Fruit fly (Drosophila melanogaster) whole organism, embryonic: ENCODE data around the gene fne.

Source experiments
- Adf1 ChIP-seq: fragments of 200-800 bp; sonication (Bioruptor generic); IDR thresholded peaks from 2 replicates; pipeline ENCODE4 v1.3.6; 2022; ENCODE audit warnings: missing biosample characterization, missing genetic modification characterization
- Aef1 ChIP-seq: fragments of 200-800 bp; sonication (Bioruptor generic); IDR thresholded peaks from 3 replicates; pipeline ENCODE4 v1.3.6; 2022; ENCODE audit warnings: missing biosample characterization, missing genetic modification characterization
- CG10147 ChIP-seq: fragments of 200-800 bp; sonication (Bioruptor generic); optimal IDR thresholded peaks from 2 replicates; lab custom pipeline; 2019; ENCODE audit warnings: missing biosample characterization, mild to moderate bottlenecking, missing genetic modification characterization, moderate library complexity
- CG1024 ChIP-seq: fragments of 200-800 bp; sonication (Bioruptor generic); IDR thresholded peaks from 2 replicates; pipeline ENCODE4 v1.3.6; 2022; ENCODE audit warnings: missing biosample characterization, missing genetic modification characterization
- CG10274 ChIP-seq: fragments of 200-800 bp; sonication (Bioruptor generic); optimal IDR thresholded peaks from 3 replicates; lab custom pipeline; 2017; ENCODE audit warnings: missing biosample characterization, mild to moderate bottlenecking, missing genetic modification characterization
- CG11723 ChIP-seq: fragments of 200-800 bp; sonication (Bioruptor generic); optimal IDR thresholded peaks from 2 replicates; lab custom pipeline; 2017; ENCODE audit warnings: missing biosample characterization, mild to moderate bottlenecking, missing genetic modification characterization
- CG12236 ChIP-seq: fragments of 200-800 bp; sonication (Bioruptor generic); optimal IDR thresholded peaks from 2 replicates; lab custom pipeline; 2016; ENCODE audit warnings: missing biosample characterization, missing genetic modification characterization
- CG12391 ChIP-seq: fragments of 200-800 bp; sonication (Bioruptor generic); optimal IDR thresholded peaks from 3 replicates; lab custom pipeline; 2018; ENCODE audit warnings: missing biosample characterization, mild to moderate bottlenecking, missing genetic modification characterization, moderate library complexity
- CG13424 ChIP-seq: fragments of 200-800 bp; sonication (Bioruptor generic); optimal IDR thresholded peaks from 2 replicates; lab custom pipeline; 2019; ENCODE audit warnings: missing biosample characterization, mild to moderate bottlenecking, missing genetic modification characterization, moderate library complexity
- CG13775 ChIP-seq: fragments of 200-800 bp; sonication (Bioruptor generic); optimal IDR thresholded peaks from 3 replicates; lab custom pipeline; 2017; ENCODE audit warnings: missing biosample characterization, mild to moderate bottlenecking, missing genetic modification characterization
- CG2199 ChIP-seq: fragments of 200-800 bp; sonication (Bioruptor generic); IDR thresholded peaks from 3 replicates; pipeline ENCODE4 v1.3.6; 2022; ENCODE audit warnings: missing biosample characterization, missing genetic modification characterization
- CG4404 ChIP-seq: fragments of 200-800 bp; sonication (Bioruptor generic); IDR thresholded peaks from 2 replicates; pipeline ENCODE4 v1.3.6; 2022; ENCODE audit warnings: missing biosample characterization, missing genetic modification characterization
- CG4424 ChIP-seq: fragments of 200-800 bp; sonication (Bioruptor generic); optimal IDR thresholded peaks from 3 replicates; lab custom pipeline; 2016; ENCODE audit warnings: missing biosample characterization, missing genetic modification characterization
- CG4820 ChIP-seq: fragments of 200-800 bp; sonication (Bioruptor generic); optimal IDR thresholded peaks from 3 replicates; lab custom pipeline; 2016; ENCODE audit warnings: missing biosample characterization, missing genetic modification characterization
- CG7786 ChIP-seq: fragments of 200-800 bp; sonication (Bioruptor generic); optimal IDR thresholded peaks from 2 replicates; lab custom pipeline; 2016; ENCODE audit warnings: missing biosample characterization, missing genetic modification characterization
- CG7963 ChIP-seq: fragments of 200-800 bp; sonication (Bioruptor generic); IDR thresholded peaks from 3 replicates; pipeline ENCODE4 v1.3.6; 2022; ENCODE audit warnings: missing biosample characterization, missing genetic modification characterization; ENCODE audit not compliant: partially characterized antibody
- CG8290 ChIP-seq, 3 experiments: fragments of 200-800 bp; sonication (Bioruptor generic); optimal IDR thresholded peaks; 2 replicates each; lab custom pipeline; 2016 to 2019; ENCODE audit warnings: missing biosample characterization in 3 of 3, missing genetic modification characterization in 3 of 3, mild to moderate bottlenecking in 2 of 3, moderate library complexity in 1 of 3
- CG8359 ChIP-seq: fragments of 200-800 bp; sonication (Bioruptor generic); optimal IDR thresholded peaks from 2 replicates; lab custom pipeline; 2017; ENCODE audit warnings: missing biosample characterization, mild to moderate bottlenecking, missing genetic modification characterization, borderline replicate concordance
- CG8924 ChIP-seq: fragments of 200-800 bp; optimal IDR thresholded peaks from 3 replicates; lab custom pipeline; 2019; ENCODE audit warnings: missing biosample characterization, mild to moderate bottlenecking, missing genetic modification characterization, moderate library complexity
- CG9609 ChIP-seq: fragments of 200-800 bp; sonication (Bioruptor generic); optimal IDR thresholded peaks from 3 replicates; lab custom pipeline; 2016; ENCODE audit warnings: missing biosample characterization, missing genetic modification characterization
- CG9876 ChIP-seq: fragments of 200-800 bp; sonication (Bioruptor generic); optimal IDR thresholded peaks from 2 replicates; lab custom pipeline; 2016; ENCODE audit warnings: missing biosample characterization, missing genetic modification characterization
- CHES-1-like ChIP-seq: fragments of 200-800 bp; sonication (Bioruptor generic); optimal IDR thresholded peaks from 2 replicates; lab custom pipeline; 2016; ENCODE audit warnings: missing biosample characterization, missing genetic modification characterization
- Doc3 ChIP-seq: fragments of 200-800 bp; sonication (Bioruptor generic); IDR thresholded peaks from 3 replicates; pipeline ENCODE4 v1.3.6; 2022; ENCODE audit warnings: missing biosample characterization, missing genetic modification characterization; ENCODE audit not compliant: partially characterized antibody
- Eip74EF ChIP-seq, 2 experiments: fragments of 200-800 bp in 1 of 2; fragments of >200 bp in 1 of 2; sonication (Bioruptor generic) in 1 of 2; optimal IDR thresholded peaks; 2 replicates each; lab custom pipeline; 2017 to 2019; ENCODE audit warnings: missing biosample characterization in 2 of 2, missing genetic modification characterization in 2 of 2, mild to moderate bottlenecking in 1 of 2, moderate library complexity in 1 of 2
- Gsc ChIP-seq: fragments of 200-800 bp; sonication (Bioruptor generic); IDR thresholded peaks from 2 replicates; pipeline ENCODE4 v1.3.6; 2022; ENCODE audit warnings: missing biosample characterization, missing genetic modification characterization
- MBD-R2 ChIP-seq: fragments of 200-800 bp; sonication (Bioruptor generic); IDR thresholded peaks from 2 replicates; pipeline ENCODE4 v1.3.6; 2022; ENCODE audit warnings: missing biosample characterization, missing genetic modification characterization
- Opbp ChIP-seq: fragments of 200-800 bp; sonication (Bioruptor generic); IDR thresholded peaks from 3 replicates; pipeline ENCODE4 v1.3.6; 2022; ENCODE audit warnings: missing biosample characterization, missing genetic modification characterization; ENCODE audit not compliant: partially characterized antibody
- Six4 ChIP-seq: fragments of 200-800 bp; sonication (Bioruptor generic); optimal IDR thresholded peaks from 2 replicates; lab custom pipeline; 2016; ENCODE audit warnings: missing biosample characterization, missing genetic modification characterization
- Sox100B ChIP-seq: fragments of 200-800 bp; sonication (Bioruptor generic); optimal IDR thresholded peaks from 3 replicates; lab custom pipeline; 2018; ENCODE audit warnings: missing biosample characterization, mild to moderate bottlenecking, missing genetic modification characterization
- Sry-β ChIP-seq: fragments of 200-800 bp; sonication (Bioruptor generic); optimal IDR thresholded peaks from 2 replicates; lab custom pipeline; 2018; ENCODE audit warnings: missing biosample characterization, mild to moderate bottlenecking, missing genetic modification characterization, moderate library complexity
- amos ChIP-seq: fragments of 200-800 bp; sonication (Bioruptor generic); IDR thresholded peaks from 2 replicates; pipeline ENCODE4 v1.3.6; 2022; ENCODE audit warnings: missing biosample characterization, missing genetic modification characterization; ENCODE audit not compliant: partially characterized antibody
- ap ChIP-seq: fragments of 200-800 bp; sonication (Bioruptor generic); IDR thresholded peaks from 2 replicates; pipeline ENCODE4 v1.3.6; 2022; ENCODE audit warnings: missing biosample characterization, missing genetic modification characterization
- ato ChIP-seq: fragments of 200-800 bp; sonication (Bioruptor generic); IDR thresholded peaks from 2 replicates; pipeline ENCODE4 v1.3.6; 2022; ENCODE audit warnings: missing biosample characterization, missing genetic modification characterization; ENCODE audit not compliant: partially characterized antibody
- bsh ChIP-seq, 2 experiments: fragments of 200-800 bp; sonication (Bioruptor generic); optimal IDR thresholded peaks; 2 replicates each; lab custom pipeline; 2017 to 2018; ENCODE audit warnings: mild to moderate bottlenecking in 2 of 2, missing biosample characterization in 2 of 2, missing genetic modification characterization in 2 of 2, moderate library complexity in 1 of 2
- cato ChIP-seq: fragments of 200-800 bp; sonication (Bioruptor generic); optimal IDR thresholded peaks from 2 replicates; lab custom pipeline; 2016; ENCODE audit warnings: missing biosample characterization, missing genetic modification characterization, borderline replicate concordance
- caup ChIP-seq: fragments of 200-800 bp; sonication (Bioruptor generic); optimal IDR thresholded peaks from 3 replicates; lab custom pipeline; 2017; ENCODE audit warnings: missing biosample characterization, mild to moderate bottlenecking, missing genetic modification characterization, moderate library complexity; ENCODE audit not compliant: severe bottlenecking
- chif ChIP-seq, 2 experiments: fragments of 200-800 bp; sonication (Bioruptor generic); optimal IDR thresholded peaks; 3 replicates each; lab custom pipeline; 2016; ENCODE audit warnings: missing biosample characterization in 2 of 2, missing genetic modification characterization in 2 of 2
- chm ChIP-seq: fragments of 200-800 bp; sonication (Bioruptor generic); IDR thresholded peaks from 2 replicates; pipeline ENCODE4 v1.3.6; 2022; ENCODE audit warnings: missing biosample characterization, missing genetic modification characterization
- dysf ChIP-seq: fragments of 200-800 bp; sonication (Bioruptor generic); IDR thresholded peaks from 3 replicates; pipeline ENCODE4 v1.3.6; 2022; ENCODE audit warnings: missing biosample characterization, missing genetic modification characterization
- en ChIP-seq: fragments of 200-800 bp; sonication (Bioruptor generic); optimal IDR thresholded peaks from 2 replicates; lab custom pipeline; 2016; ENCODE audit warnings: missing biosample characterization, missing genetic modification characterization
- hb ChIP-seq: fragments of 200-800 bp; sonication (Bioruptor generic); IDR thresholded peaks from 3 replicates; pipeline ENCODE4 v1.3.6; 2022; ENCODE audit warnings: missing biosample characterization, missing genetic modification characterization; ENCODE audit not compliant: partially characterized antibody
- jigr1 ChIP-seq: fragments of 200-800 bp; sonication (Bioruptor generic); IDR thresholded peaks from 3 replicates; pipeline ENCODE4 v1.3.6; 2022; ENCODE audit warnings: missing biosample characterization, missing genetic modification characterization
- kay ChIP-seq: fragments of 200-800 bp; sonication (Bioruptor generic); optimal IDR thresholded peaks from 2 replicates; lab custom pipeline; 2016; ENCODE audit warnings: missing biosample characterization, missing genetic modification characterization
- mld ChIP-seq: fragments of 200-800 bp; sonication (Bioruptor generic); IDR thresholded peaks from 3 replicates; pipeline ENCODE4 v1.3.6; 2022; ENCODE audit warnings: missing biosample characterization, missing genetic modification characterization; ENCODE audit not compliant: partially characterized antibody
- otp ChIP-seq: fragments of 200-800 bp; sonication (Bioruptor generic); IDR thresholded peaks from 3 replicates; pipeline ENCODE4, ENCODE4 v1.3.6; 2022; ENCODE audit warnings: missing biosample characterization, missing genetic modification characterization
- tll ChIP-seq, 2 experiments: fragments of 200-800 bp in 1 of 2; fragments of >200 bp in 1 of 2; sonication (Bioruptor generic) in 1 of 2; optimal IDR thresholded peaks; 2 replicates each; lab custom pipeline; 2017 to 2019; ENCODE audit warnings: missing biosample characterization in 2 of 2, missing genetic modification characterization in 2 of 2, mild to moderate bottlenecking in 1 of 2, moderate library complexity in 1 of 2
- toy ChIP-seq: fragments of 200-800 bp; sonication (Bioruptor generic); IDR thresholded peaks from 2 replicates; pipeline ENCODE4 v1.3.6; 2022; ENCODE audit warnings: missing biosample characterization, missing genetic modification characterization
- trh ChIP-seq: fragments of 200-800 bp; sonication (Bioruptor generic); optimal IDR thresholded peaks from 2 replicates; lab custom pipeline; 2016; ENCODE audit warnings: missing biosample characterization, missing genetic modification characterization
- usp ChIP-seq: fragments of >200 bp; optimal IDR thresholded peaks from 2 replicates; lab custom pipeline; 2017; ENCODE audit warnings: missing biosample characterization, missing genetic modification characterization

Gene fne

DNA sequence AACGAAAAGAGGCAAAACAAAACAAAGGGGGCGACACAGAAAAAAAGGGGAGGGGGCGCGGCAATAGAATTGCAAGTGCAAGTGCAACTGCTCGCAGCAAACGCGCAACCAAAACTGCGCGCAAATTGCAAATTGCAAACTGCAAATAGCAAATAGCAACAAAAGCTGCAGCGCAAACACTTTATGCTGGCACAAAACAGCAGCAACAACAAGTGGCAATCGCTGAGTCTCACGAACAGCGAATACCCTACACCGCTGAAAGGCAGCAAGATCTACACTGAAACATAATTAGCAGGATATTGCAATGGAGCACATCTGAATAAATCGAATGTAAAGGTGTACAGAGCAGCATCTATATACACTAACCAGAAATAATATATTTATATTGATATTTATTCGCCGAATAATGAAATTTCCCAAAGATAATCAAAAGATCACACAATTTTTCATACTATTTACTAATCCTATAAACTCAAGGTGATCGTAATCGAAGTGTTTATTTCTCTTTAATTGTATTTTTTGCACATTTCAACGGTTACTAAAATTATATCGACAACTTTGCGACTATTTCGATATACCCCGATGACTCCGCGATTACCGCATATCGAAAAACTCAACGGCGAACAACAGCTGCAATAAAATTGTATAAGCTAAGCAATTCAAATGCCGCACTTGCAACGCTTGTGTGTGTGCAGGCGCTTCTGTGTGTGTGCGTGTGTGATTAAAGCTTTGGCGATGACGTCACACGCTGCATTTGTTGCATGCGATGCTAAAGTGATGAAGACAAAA lies 11.2 kb upstream of the fne start, which contains the start of gene CG4404 (continued):
- TF ChIP-seq caup (GFP tag; lab: Kevin White, UChicago) (no peak), jigr1 (no peak), Eip74EF (GFP tag; optimal IDR thresholded peaks at IDR 0.05; lab: Kevin White, UChicago) (no peak), tll (GFP tag; optimal IDR thresholded peaks at IDR 0.05; lab: Kevin White, UChicago) (no peak), hb (peak; percentile 52; the same call in 1 of the 3 replicates), CG9876 (GFP tag; lab: Kevin White, UChicago) (no peak), CG8290 (GFP tag; optimal IDR thresholded peaks at IDR 0.05; lab: Kevin White, UChicago) (no peak), CG8290 (tag; optimal IDR thresholded peaks at IDR 0.05; lab: Kevin White, UChicago) (no peak), cato (GFP tag; lab: Kevin White, UChicago) (no peak), CHES-1-like (GFP tag; lab: Kevin White, UChicago) (no peak), CG13424 (tag; lab: Kevin White, UChicago) (no peak), ato (0 out of 2 replicates have a peak, but pooled peaks have one; percentile 28), toy (no peak), Opbp (GFP tag; lab: Robert Waterston, UW) (0 out of 3 replicates have a peak, but pooled peaks have one; percentile 39), otp (GFP tag; lab: Robert Waterston, UW) (no peak), CG10147 (GFP tag; lab: Kevin White, UChicago) (no peak), ap (GFP tag; lab: Robert Waterston, UW) (no peak), CG8924 (tag; lab: Kevin White, UChicago) (no peak), bsh (GFP tag; optimal IDR thresholded peaks at IDR 0.05; lab: Kevin White, UChicago) (no peak), Doc3 (GFP tag; lab: Robert Waterston, UW) (no peak), CG1024 (no peak), CG13775 (GFP tag; lab: Kevin White, UChicago) (no peak), CG8359 (GFP tag; lab: Kevin White, UChicago) (no peak), usp (no peak), CG2199 (no peak), CG4424 (GFP tag; lab: Kevin White, UChicago) (no peak), dysf (GFP tag; lab: Robert Waterston, UW) (no peak), Sox100B (GFP tag; lab: Kevin White, UChicago) (no peak), CG7786 (GFP tag; lab: Kevin White, UChicago) (no peak), CG10274 (GFP tag; lab: Kevin White, UChicago) (peak; percentile 29), CG4820 (no peak), Six4 (GFP tag; lab: Kevin White, UChicago) (no peak), Aef1 (GFP tag; lab: Robert Waterston, UW) (no peak), CG4404 (GFP tag; lab: Robert Waterston, UW) (no peak), CG12236 (no peak), Sry-β (GFP tag; lab: Kevin White, UChicago) (no peak), Gsc (GFP tag; lab: Robert Waterston, UW) (no peak), CG7963 (GFP tag; lab: Robert Waterston, UW) (0 out of 3 replicates have a peak, but pooled peaks have one; percentile 26)

DNA sequence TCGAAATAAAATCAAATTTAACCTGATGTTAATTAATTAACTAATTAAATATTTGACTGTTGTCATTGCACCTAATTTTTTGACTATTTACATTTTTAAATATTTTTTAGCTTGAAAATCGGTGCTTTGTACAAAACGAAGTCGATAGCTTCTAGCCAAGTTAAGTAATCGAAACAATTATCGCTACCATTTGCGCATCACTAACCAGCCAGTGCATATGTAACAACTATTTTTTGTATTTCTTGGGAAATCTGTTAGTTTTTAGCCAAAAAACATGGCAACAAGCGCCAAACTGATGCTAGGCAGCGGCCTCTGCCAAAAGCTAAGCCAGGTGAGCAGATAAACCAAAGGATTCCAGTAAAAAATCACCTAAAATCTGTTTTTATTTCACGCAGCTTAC lies 10.4 kb upstream of the fne start, which contains the start of gene mRpL49:
Gene mRpL49 (plus strand): TSS at position 192 of the 400 bp plus-strand sequence.
- TF ChIP-seq CG9609: no peak
- TF ChIP-seq CG12391 (tag; lab: Kevin White, UChicago): no peak
- no peak for TF ChIP-seq Adf1 (GFP tag; lab: Robert Waterston, UW)
- no peak for TF ChIP-seq trh
- peak; percentile 39; the same call in 1 of the 2 replicates for TF ChIP-seq amos
- TF ChIP-seq mld (GFP tag; lab: Robert Waterston, UW): no peak
- no peak for TF ChIP-seq kay
- peak; percentile 53; the same call in 1 of the 2 replicates for TF ChIP-seq MBD-R2
- no peak for TF ChIP-seq en
- no peak for TF ChIP-seq chm (GFP tag; lab: Robert Waterston, UW)
- no peak for TF ChIP-seq CG11723 (GFP tag; lab: Kevin White, UChicago)
- TF ChIP-seq chif (GFP tag; optimal IDR thresholded peaks at IDR 0.05; lab: Kevin White, UChicago): no peak
- TF ChIP-seq Opbp (GFP tag; lab: Robert Waterston, UW): peak; percentile 23; the same call in 1 of the 3 replicates
